Worm (Caenorhabditis elegans): ENCODE results near the gene ZK809.8.

The ZK809.8 gene

DNA sequence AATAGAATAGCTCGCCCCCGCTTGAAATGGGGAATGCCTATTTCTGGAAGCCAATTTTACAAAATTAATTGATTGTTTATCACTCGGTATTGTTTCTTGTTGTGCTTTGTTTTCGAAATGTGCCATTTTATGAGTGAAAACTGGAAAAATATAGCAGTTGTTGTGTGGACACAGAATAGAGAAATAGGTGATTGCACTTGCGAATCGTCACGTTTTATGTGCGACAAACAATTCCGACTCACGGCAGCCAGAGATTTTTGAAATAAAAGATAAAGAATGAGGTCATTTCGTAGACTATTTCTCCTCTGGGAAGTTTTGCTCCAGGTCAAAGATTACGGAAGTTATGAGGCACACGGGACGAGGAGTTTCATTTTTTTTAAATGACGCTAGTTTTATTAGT, 2.0 kb downstream of the ZK809.8 start (continued):
- TF ChIP-seq nhr-85 (tag) (no peak), ets-5 (GFP tag; IDR thresholded peaks at IDR 0.05) (no peak), ceh-8 (GFP tag; optimal IDR thresholded peaks at IDR 0.05) (no peak), rnt-1 (tag; optimal IDR thresholded peaks at IDR 0.05) (peak; percentile 52), egl-13 (tag; optimal IDR thresholded peaks at IDR 0.05) (no peak), Y116A8C.19 (tag; optimal IDR thresholded peaks at IDR 0.05; ENCODE audit: borderline replicate concordance) (no peak), nhr-76 (tag; optimal IDR thresholded peaks at IDR 0.05) (no peak), elt-2 (tag; optimal IDR thresholded peaks at IDR 0.05) (no peak), zag-1 (tag; optimal IDR thresholded peaks at IDR 0.05) (no peak), C04F5.9 (tag; optimal IDR thresholded peaks at IDR 0.05) (no peak), elt-3 (tag; optimal IDR thresholded peaks at IDR 0.05) (no peak), irx-1 (tag; optimal IDR thresholded peaks at IDR 0.05) (no peak), nhr-11 (tag; optimal IDR thresholded peaks at IDR 0.05) (no peak), blmp-1 (tag; optimal IDR thresholded peaks at IDR 0.05) (no peak), pax-3 (tag; optimal IDR thresholded peaks at IDR 0.05) (no peak)

DNA sequence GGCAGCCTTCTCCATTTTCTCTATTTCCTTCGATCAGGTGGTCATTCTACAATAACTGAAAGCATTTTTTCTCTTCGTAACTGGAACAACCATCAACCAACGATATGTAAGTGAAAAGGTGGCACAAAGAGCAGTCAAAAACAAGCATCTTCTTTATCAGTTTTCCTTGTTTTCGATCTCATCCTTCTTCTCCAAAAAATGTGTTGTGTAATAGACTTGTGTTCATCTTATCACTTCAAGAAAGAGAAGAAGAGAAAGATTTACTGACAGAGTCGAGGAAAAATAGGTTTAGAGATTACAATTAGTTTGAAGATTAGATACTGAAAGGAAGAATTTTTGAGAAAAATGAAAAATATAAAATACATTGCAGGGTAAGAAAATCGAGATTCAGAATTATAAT, 3.5 kb downstream of the ZK809.8 start:
- no peak for TF ChIP-seq zag-1 (tag; optimal IDR thresholded peaks at IDR 0.05)
- TF ChIP-seq blmp-1 (tag; optimal IDR thresholded peaks at IDR 0.05): no peak
- TF ChIP-seq C16A3.4 (tag; optimal IDR thresholded peaks at IDR 0.05): no peak
- no peak for TF ChIP-seq sptf-1 (tag; optimal IDR thresholded peaks at IDR 0.05)
- no peak for TF ChIP-seq fkh-4 (tag; optimal IDR thresholded peaks at IDR 0.05; ENCODE audit: borderline replicate concordance)
- no peak for TF ChIP-seq ceh-63 (GFP tag; optimal IDR thresholded peaks at IDR 0.05)
- TF ChIP-seq unc-130 (tag; optimal IDR thresholded peaks at IDR 0.05): peak; percentile 21
- no peak for TF ChIP-seq dpl-1 (GFP tag; optimal IDR thresholded peaks at IDR 0.05)
- no peak for TF ChIP-seq nhr-28 (tag; optimal IDR thresholded peaks at IDR 0.05)
- TF ChIP-seq isw-1 (GFP tag; IDR thresholded peaks at IDR 0.05): no peak
- TF ChIP-seq ztf-11 (tag; optimal IDR thresholded peaks at IDR 0.05): no peak
- no peak for TF ChIP-seq fkh-8 (tag; optimal IDR thresholded peaks at IDR 0.05)
- no peak for TF ChIP-seq nhr-77 (tag; optimal IDR thresholded peaks at IDR 0.05)
- no peak for TF ChIP-seq irx-1 (tag; optimal IDR thresholded peaks at IDR 0.05)
- TF ChIP-seq skn-1 (tag; optimal IDR thresholded peaks at IDR 0.05): no peak
- TF ChIP-seq C34B4.2 (tag; optimal IDR thresholded peaks at IDR 0.05): no peak
- no peak for TF ChIP-seq nhr-237 (tag; optimal IDR thresholded peaks at IDR 0.05)
- TF ChIP-seq rnt-1 (tag; optimal IDR thresholded peaks at IDR 0.05): no peak
- peak; percentile 34 for TF ChIP-seq nhr-71 (tag; optimal IDR thresholded peaks at IDR 0.05)
- no peak for TF ChIP-seq ceh-8 (GFP tag; optimal IDR thresholded peaks at IDR 0.05)
- TF ChIP-seq ceh-88 (GFP tag; IDR thresholded peaks at IDR 0.05): no peak
- no peak for TF ChIP-seq aha-1 (tag; optimal IDR thresholded peaks at IDR 0.05)
- no peak for TF ChIP-seq snpc-4 (tag; optimal IDR thresholded peaks at IDR 0.05)
- TF ChIP-seq xbp-1 (tag; optimal IDR thresholded peaks at IDR 0.05): no peak
- no peak for TF ChIP-seq nhr-19 (GFP tag; conservative IDR thresholded peaks at IDR 0.05)
- no peak for TF ChIP-seq hpl-2 (GFP tag; optimal IDR thresholded peaks at IDR 0.05)
- TF ChIP-seq pag-3 (tag; optimal IDR thresholded peaks at IDR 0.05; ENCODE audit: borderline replicate concordance, insufficient read depth): no peak
- peak; percentile 8 for TF ChIP-seq elt-2 (tag; optimal IDR thresholded peaks at IDR 0.05)
- TF ChIP-seq F16B12.6 (tag; optimal IDR thresholded peaks at IDR 0.05): no peak
- TF ChIP-seq mep-1 (tag; optimal IDR thresholded peaks at IDR 0.05): no peak
- TF ChIP-seq vab-15 (tag; optimal IDR thresholded peaks at IDR 0.05): no peak
- no peak for TF ChIP-seq lir-3 (tag; optimal IDR thresholded peaks at IDR 0.05; ENCODE audit: poor library complexity)
- no peak for TF ChIP-seq unc-98 (GFP tag; IDR thresholded peaks at IDR 0.05)
- no peak for TF ChIP-seq alr-1 (tag; optimal IDR thresholded peaks at IDR 0.05; ENCODE audit: borderline replicate concordance)
- no peak for TF ChIP-seq jun-1 (tag; optimal IDR thresholded peaks at IDR 0.05)
- TF ChIP-seq nhr-12 (tag; optimal IDR thresholded peaks at IDR 0.05): no peak
- TF ChIP-seq pqm-1 (tag; optimal IDR thresholded peaks at IDR 0.05): no peak
- peak; percentile 67 for TF ChIP-seq lin-14 (GFP tag; optimal IDR thresholded peaks at IDR 0.05)
- peak; percentile 23 for TF ChIP-seq nhr-20 (tag; optimal IDR thresholded peaks at IDR 0.05)
- TF ChIP-seq lin-15B (tag; optimal IDR thresholded peaks at IDR 0.05): no peak
- no peak for TF ChIP-seq hlh-17 (GFP tag; optimal IDR thresholded peaks at IDR 0.05; ENCODE audit: borderline replicate concordance)
- TF ChIP-seq lin-39 (tag; optimal IDR thresholded peaks at IDR 0.05): no peak
- TF ChIP-seq efl-3 (GFP tag; optimal IDR thresholded peaks at IDR 0.05): no peak
